Worm (Caenorhabditis elegans): ENCODE results near the gene T04G9.7.

DNA sequence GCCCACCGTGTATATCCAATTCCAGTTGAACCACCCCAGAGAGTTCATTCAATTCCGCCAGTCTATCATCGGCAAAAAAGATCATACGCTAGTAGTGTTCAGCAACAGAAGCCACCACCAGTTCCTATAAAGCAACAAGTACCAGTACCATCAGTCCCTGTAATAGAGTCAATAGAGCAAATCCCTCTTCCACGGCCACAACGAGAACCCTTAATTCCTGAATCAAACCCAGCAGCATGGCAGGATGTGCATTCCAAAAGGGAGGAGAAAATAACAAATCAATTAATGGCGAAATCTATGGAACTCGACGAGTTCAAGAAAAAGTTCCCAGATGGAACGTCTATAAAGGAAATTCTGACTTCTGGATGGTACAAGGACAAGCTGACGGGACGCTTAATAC, 19.2 kb downstream of the T04G9.7 start:
- TF ChIP-seq M03D4.4 (tag; optimal IDR thresholded peaks at IDR 0.05): no peak
- TF ChIP-seq ceh-83 (GFP tag; optimal IDR thresholded peaks at IDR 0.05): no peak
- TF ChIP-seq nhr-28 (tag; optimal IDR thresholded peaks at IDR 0.05): no peak
- TF ChIP-seq elt-3 (tag; optimal IDR thresholded peaks at IDR 0.05): no peak
- TF ChIP-seq snpc-4 (tag; optimal IDR thresholded peaks at IDR 0.05): no peak
- TF ChIP-seq ces-1 (GFP tag; optimal IDR thresholded peaks at IDR 0.05): no peak
- TF ChIP-seq unc-62 (GFP tag; optimal IDR thresholded peaks at IDR 0.05): no peak
- no peak for TF ChIP-seq drap-1 (GFP tag; optimal IDR thresholded peaks at IDR 0.05)

Measured in whole organism, mixed stage, embryonic.